Worm (Caenorhabditis elegans): ENCODE measurements around the gene C15C8.7.

Gene C15C8.7

ce11 chrV:12728062-12728665 is 16.7 kb downstream of the C15C8.7 start, which contains the start of the genes rpl-28 and mrpl-49 (continued):
- TF ChIP-seq lsy-2 (tag; optimal IDR thresholded peaks at IDR 0.05) (peak; percentile 64 to 93), nhr-77 (tag; optimal IDR thresholded peaks at IDR 0.05) (no peak), R02D3.7 (tag; optimal IDR thresholded peaks at IDR 0.05) (peak; percentile 82), nhr-12 (tag; optimal IDR thresholded peaks at IDR 0.05) (no peak), elt-3 (tag; optimal IDR thresholded peaks at IDR 0.05) (no peak), lin-11 (tag; optimal IDR thresholded peaks at IDR 0.05) (peak; percentile 85), sma-3 (GFP tag; optimal IDR thresholded peaks at IDR 0.05) (peak; percentile 80), F13H6.1 (tag; optimal IDR thresholded peaks at IDR 0.05) (peak; percentile 72), nhr-10 (tag; optimal IDR thresholded peaks at IDR 0.05) (no peak), alr-1 (tag; optimal IDR thresholded peaks at IDR 0.05) (no peak), zag-1 (tag; optimal IDR thresholded peaks at IDR 0.05) (peak; percentile 36), C34F6.9 (tag; optimal IDR thresholded peaks at IDR 0.05) (peak; percentile 96), unc-39 (tag; optimal IDR thresholded peaks at IDR 0.05) (no peak), skn-1 (tag; optimal IDR thresholded peaks at IDR 0.05) (peak; percentile 49)

ce11 chrV:12727104-12727637 is 17.7 kb downstream of the C15C8.7 start, which contains the start of gene R11D1.13:
Gene R11D1.13 (plus strand): TSS chrV:12727154.
- TF ChIP-seq fos-1 (tag; optimal IDR thresholded peaks at IDR 0.05): no peak
- no peak for TF ChIP-seq nhr-10 (tag; optimal IDR thresholded peaks at IDR 0.05)
- TF ChIP-seq nhr-77 (tag; optimal IDR thresholded peaks at IDR 0.05): no peak
- TF ChIP-seq nhr-25 (tag; optimal IDR thresholded peaks at IDR 0.05): no peak
- TF ChIP-seq ZK546.5 (tag; optimal IDR thresholded peaks at IDR 0.05): no peak
- no peak for TF ChIP-seq sma-3 (GFP tag; optimal IDR thresholded peaks at IDR 0.05)
- TF ChIP-seq lsy-2 (tag; optimal IDR thresholded peaks at IDR 0.05): no peak

- TF ChIP-seq ama-1 (optimal IDR thresholded peaks at IDR 0.05) (no peak), mdl-1 (tag; optimal IDR thresholded peaks at IDR 0.05) (no peak), nhr-23 (tag; optimal IDR thresholded peaks at IDR 0.05) (no peak)
Observed at ce11 chrV:12725893-12726292, 19.0 kb downstream of the C15C8.7 start, which contains the start of gene R11D1.12. Gene R11D1.12 (minus strand): TSS chrV:12725993.

ce11 chrV:12719713-12720112 is 25.1 kb downstream of the C15C8.7 start, which contains the start of gene R11D1.7:
Gene R11D1.7 (plus strand): TSS chrV:12720013.
- no peak for TF ChIP-seq egl-27 (tag; optimal IDR thresholded peaks at IDR 0.05)

- TF ChIP-seq skn-1 (tag; optimal IDR thresholded peaks at IDR 0.05) (no peak), egl-27 (tag; optimal IDR thresholded peaks at IDR 0.05) (no peak), sem-4 (tag; optimal IDR thresholded peaks at IDR 0.05) (no peak), F13H6.1 (tag; optimal IDR thresholded peaks at IDR 0.05) (no peak), elt-3 (tag; optimal IDR thresholded peaks at IDR 0.05) (no peak), ceh-16 (tag; optimal IDR thresholded peaks at IDR 0.05) (no peak), sma-9 (GFP tag; optimal IDR thresholded peaks at IDR 0.05) (no peak), sma-9 (tag; optimal IDR thresholded peaks at IDR 0.05) (no peak)
Observed at ce11 chrV:12718622-12719021, 26.2 kb downstream of the C15C8.7 start, which contains the start of gene str-181. Gene str-181 (minus strand): TSS chrV:12718722.

- TF ChIP-seq skn-1 (tag; optimal IDR thresholded peaks at IDR 0.05): no peak
- TF ChIP-seq sem-4 (tag; optimal IDR thresholded peaks at IDR 0.05): no peak
- TF ChIP-seq peb-1 (tag; optimal IDR thresholded peaks at IDR 0.05): no peak
- no peak for TF ChIP-seq fos-1 (tag; optimal IDR thresholded peaks at IDR 0.05)
- TF ChIP-seq ceh-16 (tag; optimal IDR thresholded peaks at IDR 0.05): no peak
- no peak for TF ChIP-seq mab-5 (tag; optimal IDR thresholded peaks at IDR 0.05)
- TF ChIP-seq nhr-25 (tag; optimal IDR thresholded peaks at IDR 0.05): no peak
- no peak for TF ChIP-seq ZK546.5 (tag; optimal IDR thresholded peaks at IDR 0.05)
- TF ChIP-seq elt-3 (tag; optimal IDR thresholded peaks at IDR 0.05): no peak
- TF ChIP-seq alr-1 (tag; optimal IDR thresholded peaks at IDR 0.05): no peak
- TF ChIP-seq Y55F3AM.14 (GFP tag; optimal IDR thresholded peaks at IDR 0.05): no peak
- TF ChIP-seq sma-3 (GFP tag; optimal IDR thresholded peaks at IDR 0.05): no peak
- no peak for TF ChIP-seq ztf-11 (tag; optimal IDR thresholded peaks at IDR 0.05)
- no peak for TF ChIP-seq lin-13 (GFP tag; optimal IDR thresholded peaks at IDR 0.05)
- no peak for TF ChIP-seq mbf-1 (tag; optimal IDR thresholded peaks at IDR 0.05)
- no peak for TF ChIP-seq mdl-1 (tag; optimal IDR thresholded peaks at IDR 0.05)
- TF ChIP-seq zag-1 (tag; optimal IDR thresholded peaks at IDR 0.05): no peak
- no peak for TF ChIP-seq aly-2 (tag; optimal IDR thresholded peaks at IDR 0.05)
Observed at ce11 chrV:12716447-12716846, 28.4 kb downstream of the C15C8.7 start, which contains the start of gene str-178. Gene str-178 (minus strand): TSS chrV:12716547.

Data from whole organism, L2 larva.